Worm (Caenorhabditis elegans) whole organism, midembryonic: Measurements from ENCODE around the gene srsx-24.

ENCODE experiments used
- flt-1 ChIP-seq: fragments of 200-800 bp; sonication (Bioruptor generic); IDR thresholded peaks from 2 replicates; pipeline ENCODE4 v1.3.6; 2022; ENCODE audit warnings: missing genetic modification characterization, missing compliant biosample characterization
- klf-2 ChIP-seq: fragments of 200-800 bp; sonication (Bioruptor generic); conservative IDR thresholded peaks from 2 replicates; pipeline ENCODE4 v1.3.6; 2022; ENCODE audit warnings: missing genetic modification reagents, missing genetic modification characterization, missing compliant biosample characterization
- med-1 ChIP-seq: sonication (generic microtip); optimal IDR thresholded peaks from 2 replicates; lab custom pipeline; 2017; ENCODE audit warnings: missing genetic modification characterization, mild to moderate bottlenecking, missing compliant biosample characterization, antibody characterized with exemption, missing genetic modification reagents; ENCODE audit not compliant: insufficient read depth
- ztf-23 ChIP-seq: fragments of 200-800 bp; sonication (Bioruptor generic); IDR thresholded peaks from 2 replicates; pipeline ENCODE4 v1.3.6; 2022; ENCODE audit warnings: missing genetic modification reagents, missing genetic modification characterization, missing compliant biosample characterization

DNA sequence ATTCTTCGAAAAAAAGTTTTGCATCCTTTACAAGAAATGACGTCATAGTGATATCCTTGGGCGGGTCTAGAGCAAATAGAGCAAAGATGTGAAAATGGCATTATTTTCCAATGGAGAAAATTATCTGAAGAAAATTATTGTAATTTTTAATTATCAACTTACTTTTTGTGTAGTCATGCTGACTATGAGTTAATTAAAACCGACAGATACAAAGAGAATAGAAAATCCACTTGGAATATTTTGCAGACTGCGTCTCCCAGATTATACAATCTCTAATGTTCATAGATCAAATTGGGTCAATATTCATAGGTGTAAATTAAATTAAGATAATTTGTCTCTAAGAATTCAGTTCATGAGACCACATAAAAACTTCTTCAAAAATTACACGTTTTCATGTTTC, 29.7 kb downstream of the srsx-24 start, which contains the start of gene nhr-149:
- TF ChIP-seq med-1 (GFP tag; lab: Kevin White, UChicago) (no peak), flt-1 (GFP tag; lab: Robert Waterston, UW) (no peak), ztf-23 (GFP tag; lab: Robert Waterston, UW) (no peak), klf-2 (no peak)
